Fruit fly (Drosophila melanogaster) whole organism, prepupa: ENCODE measurements around the gene CG1161.

ENCODE experiments used
- Blimp-1 ChIP-seq: fragments of 200-800 bp; sonication (Bioruptor generic); optimal IDR thresholded peaks from 3 replicates; lab custom pipeline; 2017; ENCODE audit warnings: missing biosample characterization, missing genetic modification characterization, mild to moderate bottlenecking, moderate library complexity, missing genetic modification reagents
- CG11294 ChIP-seq: fragments of 200-800 bp; sonication (Bioruptor generic); IDR thresholded peaks from 2 replicates; pipeline ENCODE4 v1.3.6; 2022; ENCODE audit warnings: missing biosample characterization, missing genetic modification characterization
- CG11902 ChIP-seq: fragments of 200-800 bp; sonication (Bioruptor generic); optimal IDR thresholded peaks from 3 replicates; lab custom pipeline; 2016; ENCODE audit warnings: missing biosample characterization, missing genetic modification characterization
- CG1621 ChIP-seq: fragments of 200-800 bp; sonication (Bioruptor generic); optimal IDR thresholded peaks from 3 replicates; lab custom pipeline; 2018; ENCODE audit warnings: missing biosample characterization, mild to moderate bottlenecking, missing genetic modification characterization
- CG31627 ChIP-seq: fragments of 200-800 bp; sonication (Bioruptor generic); optimal IDR thresholded peaks from 3 replicates; lab custom pipeline; 2016; ENCODE audit warnings: missing biosample characterization, missing genetic modification characterization
- CG32006 ChIP-seq: fragments of 200-800 bp; sonication (Bioruptor generic); optimal IDR thresholded peaks from 3 replicates; lab custom pipeline; 2017; ENCODE audit warnings: missing biosample characterization, mild to moderate bottlenecking, missing genetic modification characterization
- CG34406 ChIP-seq: fragments of 200-800 bp; sonication (Bioruptor generic); optimal IDR thresholded peaks from 3 replicates; lab custom pipeline; 2016; ENCODE audit warnings: missing biosample characterization, missing genetic modification characterization
- CG3919 ChIP-seq: fragments of 200-800 bp; sonication (Bioruptor generic); optimal IDR thresholded peaks from 3 replicates; lab custom pipeline; 2016; ENCODE audit warnings: missing biosample characterization, missing genetic modification characterization
- CG4318 ChIP-seq: fragments of 200-800 bp; sonication (Bioruptor generic); optimal IDR thresholded peaks from 3 replicates; lab custom pipeline; 2017; ENCODE audit warnings: missing biosample characterization, mild to moderate bottlenecking, missing genetic modification characterization
- CG6163 ChIP-seq: fragments of 200-800 bp; sonication (Bioruptor generic); IDR thresholded peaks from 3 replicates; pipeline ENCODE4 v1.3.6; 2022; ENCODE audit warnings: missing biosample characterization, missing genetic modification characterization
- CG6808 ChIP-seq: fragments of 200-800 bp; sonication (Bioruptor generic); optimal IDR thresholded peaks from 3 replicates; lab custom pipeline; 2017; ENCODE audit warnings: missing biosample characterization, missing genetic modification characterization, mild to moderate bottlenecking, moderate library complexity, missing genetic modification reagents
- CG8119 ChIP-seq: fragments of 200-800 bp; sonication (Bioruptor generic); IDR thresholded peaks from 3 replicates; pipeline ENCODE4 v1.3.6; 2022; ENCODE audit warnings: missing biosample characterization, missing genetic modification characterization
- CG8632 ChIP-seq: fragments of 200-800 bp; sonication (Bioruptor generic); optimal IDR thresholded peaks from 3 replicates; lab custom pipeline; 2016; ENCODE audit warnings: missing biosample characterization, missing genetic modification characterization
- Eip75B ChIP-seq: fragments of 200-800 bp; sonication (Bioruptor generic); optimal IDR thresholded peaks from 3 replicates; lab custom pipeline; 2016; ENCODE audit warnings: missing biosample characterization, missing genetic modification characterization
- Eip78C ChIP-seq: fragments of 200-800 bp; sonication (Bioruptor generic); peaks from one replicate; lab custom pipeline; 2016; ENCODE audit warnings: missing biosample characterization, missing genetic modification characterization
- Eip93F ChIP-seq: fragments of 200-800 bp; sonication (Bioruptor generic); optimal IDR thresholded peaks from 2 replicates; lab custom pipeline; 2016; ENCODE audit warnings: missing biosample characterization, mild to moderate bottlenecking, missing genetic modification characterization
- Gug ChIP-seq: fragments of 200-800 bp; sonication (Bioruptor generic); IDR thresholded peaks from 2 replicates; pipeline ENCODE4 v1.3.6; 2022; ENCODE audit warnings: missing biosample characterization, missing genetic modification characterization
- Met ChIP-seq: fragments of 200-800 bp; sonication (Bioruptor generic); optimal IDR thresholded peaks from 3 replicates; lab custom pipeline; 2016; ENCODE audit warnings: missing biosample characterization, missing genetic modification characterization
- Sox102F ChIP-seq: fragments of 200-800 bp; sonication (Bioruptor generic); optimal IDR thresholded peaks from 2 replicates; lab custom pipeline; 2016; ENCODE audit warnings: missing biosample characterization, mild to moderate bottlenecking, missing genetic modification characterization
- Sox14 ChIP-seq: fragments of 200-800 bp; sonication (Bioruptor generic); optimal IDR thresholded peaks from 3 replicates; lab custom pipeline; 2016; ENCODE audit warnings: missing biosample characterization, missing genetic modification characterization
- acj6 ChIP-seq: fragments of 200-800 bp; sonication (Bioruptor generic); optimal IDR thresholded peaks from 3 replicates; lab custom pipeline; 2016; ENCODE audit warnings: missing biosample characterization, missing genetic modification characterization
- dsx ChIP-seq: fragments of 200-800 bp; optimal IDR thresholded peaks from 3 replicates; lab custom pipeline; 2019; ENCODE audit warnings: missing biosample characterization, mild to moderate bottlenecking, missing genetic modification characterization, moderate library complexity; ENCODE audit not compliant: poor library complexity, severe bottlenecking
- eg ChIP-seq: fragments of 200-800 bp; sonication (Bioruptor generic); IDR thresholded peaks from 3 replicates; pipeline ENCODE4 v1.3.6; 2022; ENCODE audit warnings: missing biosample characterization, missing genetic modification characterization
- esn ChIP-seq: fragments of 200-800 bp; sonication (Bioruptor generic); optimal IDR thresholded peaks from 2 replicates; lab custom pipeline; 2016; ENCODE audit warnings: missing biosample characterization, mild to moderate bottlenecking, missing genetic modification characterization, moderate library complexity
- fd85E ChIP-seq: fragments of 200-800 bp; sonication (Bioruptor generic); optimal IDR thresholded peaks from 3 replicates; lab custom pipeline; 2016; ENCODE audit warnings: missing biosample characterization, missing genetic modification characterization
- fkh ChIP-seq: fragments of 200-800 bp; sonication (Bioruptor generic); optimal IDR thresholded peaks from 3 replicates; lab custom pipeline; 2017; ENCODE audit warnings: missing biosample characterization, mild to moderate bottlenecking, missing genetic modification characterization, moderate library complexity
- lz ChIP-seq: fragments of 200-800 bp; sonication (Bioruptor generic); optimal IDR thresholded peaks from 3 replicates; lab custom pipeline; 2016; ENCODE audit warnings: missing biosample characterization, missing genetic modification characterization
- ss ChIP-seq, 2 experiments: fragments of 200-800 bp; sonication (Bioruptor generic); optimal IDR thresholded peaks; 2 replicates in 1 of 2; 3 replicates in 1 of 2; lab custom pipeline; 2017 to 2018; ENCODE audit warnings: mild to moderate bottlenecking in 2 of 2, missing biosample characterization in 2 of 2, missing genetic modification characterization in 2 of 2, moderate library complexity in 1 of 2
- svp ChIP-seq: fragments of 200-800 bp; sonication (Bioruptor generic); peaks from one replicate; lab custom pipeline; 2016; ENCODE audit warnings: missing biosample characterization, missing genetic modification characterization
- topi ChIP-seq: fragments of 200-800 bp; sonication (Bioruptor generic); optimal IDR thresholded peaks from 3 replicates; lab custom pipeline; 2016; ENCODE audit warnings: missing biosample characterization, missing genetic modification characterization
- vri ChIP-seq: fragments of 200-800 bp; sonication (Bioruptor generic); optimal IDR thresholded peaks from 3 replicates; lab custom pipeline; 2016; ENCODE audit warnings: missing biosample characterization, mild to moderate bottlenecking, missing genetic modification characterization

Gene CG1161

dm6 chr3R:5354373-5355134 lies at the start of gene CG1161, which contains the start of gene CG11999:
TSS of gene CG1161 (plus strand) at chr3R:5355092.
TSS of gene CG11999 (minus strand) at chr3R:5354747.
- TF ChIP-seq lz (GFP tag; lab: Kevin White, UChicago) (peak; percentile 13), Eip78C (peak; percentile 55), fkh (peak; percentile 16), topi (GFP tag; lab: Kevin White, UChicago) (peak; percentile 24), CG31627 (GFP tag; lab: Kevin White, UChicago) (peak; percentile 1), fd85E (GFP tag; lab: Kevin White, UChicago) (no peak), dsx (GFP tag; lab: Kevin White, UChicago) (peak; percentile 41), Eip75B (peak; percentile 34), CG11294 (GFP tag; lab: Robert Waterston, UW) (no peak), Met (GFP tag; lab: Kevin White, UChicago) (peak; percentile 33), esn (GFP tag; lab: Kevin White, UChicago) (peak; percentile 34), eg (GFP tag; lab: Robert Waterston, UW) (no peak), Sox14 (GFP tag; lab: Kevin White, UChicago) (peak; percentile 44)

- TF ChIP-seq fkh (peak; percentile 76), vri (GFP tag; lab: Kevin White, UChicago) (peak; percentile 37), CG31627 (GFP tag; lab: Kevin White, UChicago) (no peak)
Observed at dm6 chr3R:5305850-5306483, 48.9 kb upstream of the CG1161 start.

dm6 chr3R:5308137-5308797 lies 46.6 kb upstream of the CG1161 start:
- TF ChIP-seq CG6808 (GFP tag; lab: Kevin White, UChicago): peak; percentile 28
- TF ChIP-seq Eip93F: no peak
- no peak for TF ChIP-seq CG3919 (GFP tag; lab: Kevin White, UChicago)
- TF ChIP-seq svp (GFP tag; lab: Kevin White, UChicago): peak; percentile 68
- TF ChIP-seq fkh: peak; percentile 42
- TF ChIP-seq Eip78C: peak; percentile 44
- 0 out of 3 replicates have a peak, but pooled peaks have one; percentile 15 for TF ChIP-seq eg (GFP tag; lab: Robert Waterston, UW)
- TF ChIP-seq ss (GFP tag; optimal IDR thresholded peaks at IDR 0.05; lab: Kevin White, UChicago): peak; percentile 35 to 49
- TF ChIP-seq CG32006 (GFP tag; lab: Kevin White, UChicago): no peak

- TF ChIP-seq CG8119 (GFP tag; lab: Robert Waterston, UW) (no peak), CG34406 (GFP tag; lab: Kevin White, UChicago) (no peak), CG6163 (GFP tag; lab: Robert Waterston, UW) (no peak), ss (GFP tag; optimal IDR thresholded peaks at IDR 0.05; lab: Kevin White, UChicago) (no peak), CG8632 (no peak), Gug (GFP tag; lab: Robert Waterston, UW) (no peak), Blimp-1 (GFP tag; lab: Kevin White, UChicago) (no peak), CG1621 (tag; lab: Kevin White, UChicago) (no peak), Sox102F (no peak), CG4318 (no peak), Eip75B (no peak), CG11294 (GFP tag; lab: Robert Waterston, UW) (no peak), CG11902 (GFP tag; lab: Kevin White, UChicago) (no peak), fkh (no peak), CG31627 (GFP tag; lab: Kevin White, UChicago) (no peak), acj6 (no peak), CG3919 (GFP tag; lab: Kevin White, UChicago) (no peak)
Observed at dm6 chr3R:5309234-5309798, 45.6 kb upstream of the CG1161 start.
